Worm (Caenorhabditis elegans) whole organism, mixed stage, embryonic: ENCODE results near the gene ttr-22.

Experiments used
- blmp-1 ChIP-seq: fragments of 150-350 bp; optimal IDR thresholded peaks from 2 replicates; lab custom pipeline; 2014; ENCODE audit warnings: missing biosample characterization, missing genetic modification characterization
- elt-3 ChIP-seq: fragments of 150-350 bp; optimal IDR thresholded peaks from 2 replicates; lab custom pipeline; 2014; ENCODE audit warnings: missing biosample characterization, missing genetic modification characterization
- hlh-1 ChIP-seq: fragments of 150-350 bp; optimal IDR thresholded peaks from 2 replicates; lab custom pipeline; 2014; ENCODE audit warnings: missing biosample characterization, missing genetic modification reagents, missing genetic modification characterization
- lin-13 ChIP-seq: fragments of 150-350 bp; optimal IDR thresholded peaks from 2 replicates; lab custom pipeline; 2014; ENCODE audit warnings: missing biosample characterization, missing genetic modification characterization
- nhr-12 ChIP-seq: fragments of 150-350 bp; optimal IDR thresholded peaks from 2 replicates; lab custom pipeline; 2014; ENCODE audit warnings: missing biosample characterization, missing genetic modification characterization
- nhr-76 ChIP-seq: sonication (generic microtip); optimal IDR thresholded peaks from 2 replicates; lab custom pipeline; 2017; ENCODE audit warnings: missing biosample characterization, missing genetic modification characterization
- snpc-4 ChIP-seq: fragments of 150-350 bp; optimal IDR thresholded peaks from 2 replicates; lab custom pipeline; 2014; ENCODE audit warnings: missing biosample characterization, missing genetic modification characterization
- sptf-1 ChIP-seq: sonication (generic microtip); optimal IDR thresholded peaks from 2 replicates; lab custom pipeline; 2017; ENCODE audit warnings: mild to moderate bottlenecking, missing genetic modification characterization, moderate library complexity, missing compliant biosample characterization
- unc-120 ChIP-seq: sonication (generic microtip); optimal IDR thresholded peaks from 2 replicates; lab custom pipeline; 2017; ENCODE audit warnings: missing genetic modification characterization, missing compliant biosample characterization; ENCODE audit not compliant: poor library complexity, severe bottlenecking
- unc-39 ChIP-seq: fragments of 150-350 bp; optimal IDR thresholded peaks from 2 replicates; lab custom pipeline; 2014; ENCODE audit warnings: missing biosample characterization, missing genetic modification characterization

ce11 chrV:12192129-12192528 is 49.1 kb upstream of the ttr-22 start, which contains the start of gene rnp-1:
- TF ChIP-seq nhr-12 (tag; lab: Kevin White, UChicago) (no peak), lin-13 (no peak), sptf-1 (no peak), blmp-1 (tag; lab: Kevin White, UChicago) (no peak), elt-3 (tag; lab: Kevin White, UChicago) (no peak), nhr-76 (tag; lab: Kevin White, UChicago) (no peak), unc-120 (tag; lab: Kevin White, UChicago) (no peak), snpc-4 (tag; lab: Kevin White, UChicago) (no peak), unc-39 (tag; lab: Kevin White, UChicago) (no peak), hlh-1 (tag; lab: Kevin White, UChicago) (no peak)
